Worm (Caenorhabditis elegans): ENCODE measurements around the gene str-12.

ce11 chrV:15661003-15661402 lies 50.3 kb downstream of the str-12 start:
- TF ChIP-seq klf-2 (GFP tag; conservative IDR thresholded peaks at IDR 0.05) (no peak), flt-1 (GFP tag; IDR thresholded peaks at IDR 0.05) (no peak), tab-1 (GFP tag; IDR thresholded peaks at IDR 0.05) (no peak), med-1 (GFP tag; optimal IDR thresholded peaks at IDR 0.05; ENCODE audit: insufficient read depth) (no peak), cog-1 (tag; optimal IDR thresholded peaks at IDR 0.05) (no peak), T22C8.4 (GFP tag; IDR thresholded peaks at IDR 0.05) (no peak), ztf-23 (GFP tag; IDR thresholded peaks at IDR 0.05) (no peak), ztf-29 (GFP tag; IDR thresholded peaks at IDR 0.05) (no peak)

Data from whole organism, midembryonic.